Worm (Caenorhabditis elegans) whole organism, L1 larva: ENCODE data around the gene ipla-6.

Source experiments
- aly-2 ChIP-seq: fragments of 150-350 bp; optimal IDR thresholded peaks from 2 replicates; lab custom pipeline; 2014; ENCODE audit warnings: missing biosample characterization, missing genetic modification characterization
- lin-13 ChIP-seq: fragments of 150-350 bp; optimal IDR thresholded peaks from 2 replicates; lab custom pipeline; 2014; ENCODE audit warnings: missing biosample characterization, missing genetic modification reagents, missing genetic modification characterization
- lin-15B ChIP-seq: fragments of 150-350 bp; sonication (generic microtip); optimal IDR thresholded peaks from 3 replicates; lab custom pipeline; 2014; ENCODE audit warnings: missing biosample characterization, missing genetic modification characterization
- mdl-1 ChIP-seq, 2 experiments: fragments of 150-350 bp; optimal IDR thresholded peaks; 2 replicates each; lab custom pipeline; 2014 to 2017; ENCODE audit warnings: missing biosample characterization in 2 of 2, missing genetic modification characterization in 2 of 2, inconsistent platforms in 1 of 2
- nhr-11 ChIP-seq: fragments of 150-350 bp; optimal IDR thresholded peaks from 2 replicates; lab custom pipeline; 2014; ENCODE audit warnings: missing biosample characterization, missing genetic modification characterization
- nhr-12 ChIP-seq: sonication (generic microtip); optimal IDR thresholded peaks from 2 replicates; lab custom pipeline; 2017; ENCODE audit warnings: missing biosample characterization, missing genetic modification characterization
- skn-1 ChIP-seq: fragments of 150-350 bp; optimal IDR thresholded peaks from 2 replicates; lab custom pipeline; 2014; ENCODE audit warnings: missing biosample characterization, missing genetic modification characterization
- tbx-2 ChIP-seq: sonication (generic microtip); optimal IDR thresholded peaks from 2 replicates; lab custom pipeline; 2016; ENCODE audit warnings: missing genetic modification characterization, missing compliant biosample characterization

DNA sequence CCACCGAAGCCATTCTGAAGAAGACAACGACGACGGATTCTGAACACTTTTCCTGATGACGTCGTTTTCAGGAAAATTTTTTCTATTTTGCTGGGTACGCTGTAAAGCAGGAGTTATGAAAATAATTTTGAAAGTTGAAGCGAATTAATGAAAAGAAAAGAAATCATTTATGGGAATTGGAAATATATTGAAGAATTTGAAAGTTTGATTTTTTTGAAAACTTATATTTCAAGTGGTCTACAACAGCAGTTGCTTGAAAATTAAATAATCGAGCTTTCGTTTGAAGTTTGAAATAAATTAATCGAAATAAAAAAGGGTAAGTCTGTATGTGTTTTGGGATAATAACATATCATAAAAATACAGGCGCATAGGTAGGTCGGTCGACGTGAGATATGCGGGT lies 46.5 kb downstream of the ipla-6 start, which contains the start of gene shl-1:
- TF ChIP-seq mdl-1 (tag; optimal IDR thresholded peaks at IDR 0.05; lab: Kevin White, UChicago), result no peak
- TF ChIP-seq nhr-11 (tag; lab: Kevin White, UChicago), result no peak
- TF ChIP-seq lin-15B (tag; lab: Kevin White, UChicago), result no peak
- no peak for TF ChIP-seq lin-13
- no peak for TF ChIP-seq tbx-2 (tag; lab: Kevin White, UChicago)
- TF ChIP-seq skn-1 (tag; lab: Kevin White, UChicago), result no peak
- TF ChIP-seq aly-2 (tag; lab: Kevin White, UChicago), result no peak
- no peak for TF ChIP-seq nhr-12 (tag; lab: Kevin White, UChicago)
